Fruit fly (Drosophila melanogaster): ENCODE results near the gene mnb.

Gene mnb

DNA sequence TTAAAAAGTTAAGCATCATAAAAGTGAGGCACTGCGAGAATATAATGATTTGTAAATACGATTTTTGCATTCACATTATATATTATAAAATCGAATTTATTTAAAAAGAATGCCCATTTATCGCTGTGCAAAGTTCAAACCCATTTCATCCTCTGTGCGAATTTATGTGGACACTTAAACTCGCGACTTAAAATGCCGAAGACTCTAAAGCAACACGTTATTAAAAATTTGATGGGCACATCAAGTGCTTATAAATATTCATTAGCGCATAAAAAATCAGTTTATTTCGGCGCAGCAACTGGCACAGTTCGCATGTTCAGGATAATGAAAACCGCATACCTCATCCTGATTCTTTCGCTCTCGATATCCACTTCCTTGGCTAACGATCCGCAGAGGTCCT is 855 bp upstream of the mnb start, which contains the start of gene CG6788:
CG6788 (plus strand) TSS at position 301 of the 400 bp plus-strand sequence.
- TF ChIP-seq jigr1 (GFP tag; IDR thresholded peaks at IDR 0.05): no peak
- no peak for TF ChIP-seq Stat92E (GFP tag; optimal IDR thresholded peaks at IDR 0.05)
- TF ChIP-seq Lpt (GFP tag; optimal IDR thresholded peaks at IDR 0.05): no peak
- TF ChIP-seq hbn (GFP tag; IDR thresholded peaks at IDR 0.05; ENCODE audit: partially characterized antibody): no peak
- no peak for TF ChIP-seq bigmax (GFP tag; optimal IDR thresholded peaks at IDR 0.05)
- TF ChIP-seq ac (GFP tag; optimal IDR thresholded peaks at IDR 0.05): no peak
- no peak for TF ChIP-seq zfh2 (GFP tag; optimal IDR thresholded peaks at IDR 0.05)
- no peak for TF ChIP-seq sob (GFP tag; IDR thresholded peaks at IDR 0.05)
- no peak for TF ChIP-seq onecut (GFP tag; IDR thresholded peaks at IDR 0.05)
- no peak for TF ChIP-seq Sin3A (optimal IDR thresholded peaks at IDR 0.05)
- no peak for TF ChIP-seq CG3163 (GFP tag; optimal IDR thresholded peaks at IDR 0.05)
- TF ChIP-seq CG9817 (tag; optimal IDR thresholded peaks at IDR 0.05): no peak
- TF ChIP-seq Usf (GFP tag; optimal IDR thresholded peaks at IDR 0.05): no peak
- no peak for TF ChIP-seq phol (tag; optimal IDR thresholded peaks at IDR 0.05)
- no peak for TF ChIP-seq MBD-R2 (GFP tag; IDR thresholded peaks at IDR 0.05)
- TF ChIP-seq CG8359 (GFP tag; optimal IDR thresholded peaks at IDR 0.05; ENCODE audit: borderline replicate concordance): no peak
- no peak for TF ChIP-seq CG8478 (optimal IDR thresholded peaks at IDR 0.05)
- no peak for TF ChIP-seq Adf1 (GFP tag; IDR thresholded peaks at IDR 0.05)

DNA sequence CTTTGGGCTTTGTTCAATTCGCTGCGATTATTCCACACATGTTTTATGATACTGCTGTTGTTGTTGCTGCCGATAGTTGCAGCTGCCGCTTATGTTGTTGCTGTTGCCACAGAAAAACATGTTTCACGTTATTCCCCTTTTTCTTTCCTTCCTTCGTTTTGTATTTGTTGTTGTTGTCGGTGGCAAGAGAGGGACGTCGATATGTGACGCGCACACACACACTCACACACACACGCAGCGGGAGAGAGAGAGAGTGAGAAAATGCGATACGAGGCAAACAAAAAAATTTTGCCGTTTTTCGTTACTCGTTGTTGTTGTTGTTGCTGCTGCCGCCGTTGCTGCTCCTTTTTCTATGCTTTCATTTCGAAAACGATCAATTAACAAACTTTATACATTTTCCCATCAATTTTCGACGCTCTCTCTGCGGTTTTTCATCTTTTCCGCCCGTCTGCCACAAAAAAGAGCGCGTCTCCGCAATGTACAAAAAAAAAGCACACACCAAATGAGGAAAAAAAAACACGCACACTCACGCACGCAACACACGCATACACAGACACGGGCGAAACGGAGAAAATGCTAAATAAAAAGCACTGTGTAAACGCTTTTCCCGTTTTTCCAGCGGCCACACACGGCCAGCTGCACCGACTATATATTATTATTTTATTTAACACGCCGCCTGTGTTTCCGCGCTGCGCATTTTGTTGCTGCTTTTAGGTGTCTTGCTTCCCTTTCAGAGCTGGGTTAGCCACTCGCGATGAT is 394 bp downstream of the mnb start:
- TF ChIP-seq Fer3 (tag; optimal IDR thresholded peaks at IDR 0.05) (no peak), CG5953 (GFP tag; IDR thresholded peaks at IDR 0.05) (no peak), CG12104 (GFP tag; optimal IDR thresholded peaks at IDR 0.05) (no peak), CG3847 (GFP tag; IDR thresholded peaks at IDR 0.05) (no peak), CG30020 (tag; optimal IDR thresholded peaks at IDR 0.05) (no peak), CG13287 (GFP tag; IDR thresholded peaks at IDR 0.05; ENCODE audit: partially characterized antibody) (no peak), oc (tag; optimal IDR thresholded peaks at IDR 0.05) (peak; percentile 5), CG31224 (GFP tag; IDR thresholded peaks at IDR 0.05) (no peak), CG3163 (GFP tag; optimal IDR thresholded peaks at IDR 0.05) (peak; percentile 91), CG15601 (tag; optimal IDR thresholded peaks at IDR 0.05) (peak; percentile 21), CG4360 (GFP tag; IDR thresholded peaks at IDR 0.05) (peak; percentile 99), CG2120 (GFP tag; optimal IDR thresholded peaks at IDR 0.05) (no peak), NFAT (GFP tag; IDR thresholded peaks at IDR 0.05) (peak; percentile 33; the same call in 1 of the 2 replicates), chif (GFP tag; optimal IDR thresholded peaks at IDR 0.05) (no peak), Lpt (GFP tag; optimal IDR thresholded peaks at IDR 0.05) (no peak), Hr51 (GFP tag; optimal IDR thresholded peaks at IDR 0.05) (peak in 1 of 2 experiments; percentile 22), CG34224 (GFP tag; IDR thresholded peaks at IDR 0.05; ENCODE audit: partially characterized antibody) (no peak), Opbp (GFP tag; IDR thresholded peaks at IDR 0.05; ENCODE audit: partially characterized antibody) (no peak), Ravus (GFP tag; IDR thresholded peaks at IDR 0.05) (no peak), CG8924 (tag; optimal IDR thresholded peaks at IDR 0.05) (peak; percentile 71), Drgx (GFP tag; IDR thresholded peaks at IDR 0.05) (peak; percentile 67), Pdp1 (GFP tag; optimal IDR thresholded peaks at IDR 0.05) (no peak), CG4617 (GFP tag; optimal IDR thresholded peaks at IDR 0.05; ENCODE audit: borderline replicate concordance) (peak; percentile 12), sr (GFP tag; IDR thresholded peaks at IDR 0.05) (no peak), Jarid2 (GFP tag; optimal IDR thresholded peaks at IDR 0.05) (peak; percentile 23), Med (GFP tag) (peak; percentile 78), CG2129 (GFP tag; IDR thresholded peaks at IDR 0.05; ENCODE audit: partially characterized antibody) (no peak), Hand (GFP tag; optimal IDR thresholded peaks at IDR 0.05) (no peak), fd96Cb (tag; optimal IDR thresholded peaks at IDR 0.05) (no peak), MESR4 (GFP tag; optimal IDR thresholded peaks at IDR 0.05) (peak; percentile 73), shn (GFP tag; optimal IDR thresholded peaks at IDR 0.05) (no peak), Six4 (GFP tag; optimal IDR thresholded peaks at IDR 0.05) (no peak), CG6791 (GFP tag; IDR thresholded peaks at IDR 0.05; ENCODE audit: partially characterized antibody) (no peak)

Data from whole organism, embryonic.